Worm (Caenorhabditis elegans) whole organism, L1 larva: ENCODE measurements around the gene Y39A1A.2.
A peak's percentile ranks its signal among the peaks of the same experiment; 100 is the strongest.

Experiments
- C34B4.2 ChIP-seq: sonication (generic microtip); optimal IDR thresholded peaks from 2 replicates; lab custom pipeline; 2017; ENCODE audit warnings: mild to moderate bottlenecking, missing genetic modification characterization, missing compliant biosample characterization
- F16B12.6 ChIP-seq: fragments of 150-350 bp; optimal IDR thresholded peaks from 2 replicates; lab custom pipeline; 2014; ENCODE audit warnings: missing biosample characterization, missing genetic modification characterization
- Y116A8C.19 ChIP-seq: sonication (generic microtip); optimal IDR thresholded peaks from 2 replicates; lab custom pipeline; 2016; ENCODE audit warnings: missing compliant biosample characterization, missing genetic modification characterization, borderline replicate concordance
- aha-1 ChIP-seq: fragments of 150-350 bp; optimal IDR thresholded peaks from 2 replicates; lab custom pipeline; 2014; ENCODE audit warnings: missing biosample characterization, missing genetic modification characterization
- ama-1 ChIP-seq: fragments of 150-350 bp; optimal IDR thresholded peaks from 2 replicates; lab custom pipeline; 2014
- blmp-1 ChIP-seq: fragments of 150-350 bp; optimal IDR thresholded peaks from 2 replicates; lab custom pipeline; 2014; ENCODE audit warnings: missing biosample characterization, missing genetic modification characterization
- ceh-8 ChIP-seq: fragments of 200-800 bp; sonication (Bioruptor generic); optimal IDR thresholded peaks from 2 replicates; lab custom pipeline; 2018; ENCODE audit warnings: mild to moderate bottlenecking, missing genetic modification characterization, moderate library complexity, missing compliant biosample characterization
- ceh-88 ChIP-seq: fragments of 200-800 bp; sonication (Bioruptor generic); IDR thresholded peaks from 2 replicates; pipeline ENCODE4 v1.3.6; 2022; ENCODE audit warnings: missing genetic modification characterization, missing compliant biosample characterization
- efl-1 ChIP-seq, 4 experiments: fragments of 150-350 bp; optimal IDR thresholded peaks in 3 of 4; peaks in 1 of 4; 1 replicate in 1 of 4; 2 replicates in 3 of 4; lab custom pipeline; 2014; ENCODE audit warnings: missing biosample characterization in 2 of 4, missing genetic modification characterization in 2 of 4, missing genetic modification reagents in 2 of 4
- efl-3 ChIP-seq: fragments of 200-800 bp; sonication (Bioruptor generic); optimal IDR thresholded peaks from 2 replicates; lab custom pipeline; 2018; ENCODE audit warnings: mild to moderate bottlenecking, missing genetic modification characterization, missing compliant biosample characterization
- egl-27 ChIP-seq, 2 experiments: fragments of 150-350 bp in 1 of 2; sonication (generic microtip); optimal IDR thresholded peaks; 3 replicates each; lab custom pipeline; 2017 to 2018; ENCODE audit warnings: missing biosample characterization in 2 of 2, missing genetic modification characterization in 2 of 2, missing genetic modification reagents in 2 of 2
- elt-3 ChIP-seq, 6 experiments: fragments of 150-350 bp in 1 of 6; sonication (generic microtip); optimal IDR thresholded peaks; 2 replicates each; lab custom pipeline; 2017 to 2018; ENCODE audit warnings: missing biosample characterization in 6 of 6, missing genetic modification characterization in 6 of 6, inconsistent platforms in 1 of 6
- fkh-4 ChIP-seq: sonication (generic microtip); optimal IDR thresholded peaks from 2 replicates; lab custom pipeline; 2016; ENCODE audit warnings: missing compliant biosample characterization, missing genetic modification characterization, borderline replicate concordance
- fkh-8 ChIP-seq: sonication (generic microtip); optimal IDR thresholded peaks from 2 replicates; lab custom pipeline; 2016; ENCODE audit warnings: mild to moderate bottlenecking, missing genetic modification characterization, missing compliant biosample characterization
- fos-1 ChIP-seq: fragments of 150-350 bp; optimal IDR thresholded peaks from 2 replicates; lab custom pipeline; 2014; ENCODE audit warnings: missing biosample characterization, missing genetic modification characterization
- grh-1 ChIP-seq: fragments of 200-800 bp; sonication (Bioruptor generic); IDR thresholded peaks from 2 replicates; pipeline ENCODE4 v1.3.6; 2022; ENCODE audit warnings: missing genetic modification reagents, missing genetic modification characterization, missing compliant biosample characterization
- hpl-2 ChIP-seq: fragments of 150-350 bp; optimal IDR thresholded peaks from 2 replicates; lab custom pipeline; 2014; ENCODE audit warnings: missing biosample characterization, missing genetic modification reagents, missing genetic modification characterization
- jun-1 ChIP-seq: fragments of 150-350 bp; optimal IDR thresholded peaks from 2 replicates; lab custom pipeline; 2014; ENCODE audit warnings: missing biosample characterization, missing genetic modification reagents, missing genetic modification characterization
- lin-13 ChIP-seq: fragments of 150-350 bp; optimal IDR thresholded peaks from 2 replicates; lab custom pipeline; 2014; ENCODE audit warnings: missing biosample characterization, missing genetic modification reagents, missing genetic modification characterization
- lin-14 ChIP-seq: fragments of 200-800 bp; sonication (Bioruptor generic); optimal IDR thresholded peaks from 2 replicates; lab custom pipeline; 2018; ENCODE audit warnings: mild to moderate bottlenecking, missing genetic modification characterization, moderate library complexity, missing compliant biosample characterization
- lin-35 ChIP-seq, 2 experiments: fragments of 150-350 bp; optimal IDR thresholded peaks; 2 replicates each; lab custom pipeline; 2014; ENCODE audit warnings: missing biosample characterization in 2 of 2, missing genetic modification characterization in 2 of 2, missing genetic modification reagents in 2 of 2
- lir-3 ChIP-seq: sonication (generic microtip); optimal IDR thresholded peaks from 2 replicates; lab custom pipeline; 2016; ENCODE audit warnings: mild to moderate bottlenecking, missing genetic modification characterization, moderate library complexity, missing compliant biosample characterization; ENCODE audit not compliant: poor library complexity
- nhr-12 ChIP-seq: sonication (generic microtip); optimal IDR thresholded peaks from 2 replicates; lab custom pipeline; 2017; ENCODE audit warnings: missing biosample characterization, missing genetic modification characterization
- nhr-19 ChIP-seq: fragments of 200-800 bp; sonication (Bioruptor generic); conservative IDR thresholded peaks from 2 replicates; pipeline ENCODE4 v1.3.6; 2022; ENCODE audit warnings: missing genetic modification characterization, missing compliant biosample characterization
- nhr-20 ChIP-seq: sonication (generic microtip); optimal IDR thresholded peaks from 2 replicates; lab custom pipeline; 2016; ENCODE audit warnings: mild to moderate bottlenecking, missing genetic modification characterization, missing compliant biosample characterization
- nhr-237 ChIP-seq: fragments of 150-350 bp; optimal IDR thresholded peaks from 2 replicates; lab custom pipeline; 2014; ENCODE audit warnings: missing biosample characterization, missing genetic modification characterization
- nhr-28 ChIP-seq: fragments of 150-350 bp; optimal IDR thresholded peaks from 2 replicates; lab custom pipeline; 2014; ENCODE audit warnings: missing biosample characterization, missing genetic modification characterization
- nhr-71 ChIP-seq: sonication (generic microtip); optimal IDR thresholded peaks from 2 replicates; lab custom pipeline; 2016; ENCODE audit warnings: mild to moderate bottlenecking, missing genetic modification characterization, moderate library complexity, missing compliant biosample characterization
- nhr-77 ChIP-seq: fragments of 150-350 bp; optimal IDR thresholded peaks from 2 replicates; lab custom pipeline; 2014; ENCODE audit warnings: missing biosample characterization, missing genetic modification characterization
- nhr-84 ChIP-seq: sonication (generic microtip); optimal IDR thresholded peaks from 2 replicates; lab custom pipeline; 2017; ENCODE audit warnings: missing biosample characterization, missing genetic modification characterization
- nhr-85 ChIP-seq: sonication (generic microtip); peaks from one replicate; lab custom pipeline; 2016; ENCODE audit warnings: missing genetic modification characterization, inconsistent platforms, missing compliant biosample characterization
- rnt-1 ChIP-seq: sonication (generic microtip); optimal IDR thresholded peaks from 2 replicates; lab custom pipeline; 2016; ENCODE audit warnings: mild to moderate bottlenecking, missing genetic modification characterization, moderate library complexity, missing compliant biosample characterization
- snu-23 ChIP-seq: sonication (generic microtip); optimal IDR thresholded peaks from 2 replicates; lab custom pipeline; 2016; ENCODE audit warnings: missing genetic modification characterization, missing compliant biosample characterization
- swsn-7 ChIP-seq: sonication (generic microtip); optimal IDR thresholded peaks from 2 replicates; lab custom pipeline; 2016; ENCODE audit warnings: missing genetic modification characterization, missing compliant biosample characterization
- tbx-2 ChIP-seq: sonication (generic microtip); optimal IDR thresholded peaks from 2 replicates; lab custom pipeline; 2016; ENCODE audit warnings: missing genetic modification characterization, missing compliant biosample characterization
- unc-30 ChIP-seq: sonication (generic microtip); optimal IDR thresholded peaks from 2 replicates; lab custom pipeline; 2017; ENCODE audit warnings: missing biosample characterization, missing genetic modification characterization
- unc-86 ChIP-seq: sonication (generic microtip); optimal IDR thresholded peaks from 2 replicates; lab custom pipeline; 2016; ENCODE audit warnings: missing genetic modification characterization, missing compliant biosample characterization
- vab-15 ChIP-seq: sonication (generic microtip); optimal IDR thresholded peaks from 2 replicates; lab custom pipeline; 2017; ENCODE audit warnings: missing genotype, mild to moderate bottlenecking, missing genetic modification characterization, missing compliant biosample characterization
- ztf-11 ChIP-seq, 2 experiments: sonication (generic microtip); optimal IDR thresholded peaks; 2 replicates each; lab custom pipeline; 2016 to 2017; ENCODE audit warnings: missing genetic modification characterization in 2 of 2, missing biosample characterization in 1 of 2, missing compliant biosample characterization in 1 of 2
- ztf-4 ChIP-seq: fragments of 150-350 bp; optimal IDR thresholded peaks from 2 replicates; lab custom pipeline; 2014; ENCODE audit warnings: missing biosample characterization, missing genetic modification characterization

Gene Y39A1A.2

ce11 chrIII:10633403-10633674, 30.0 kb upstream of the Y39A1A.2 start, which contains the start of gene Y39A1A.9:
Gene Y39A1A.9, minus strand, starts transcription at chrIII:10633501.
- TF ChIP-seq nhr-77 (tag; lab: Kevin White, UChicago), result no peak
- TF ChIP-seq vab-15 (tag; lab: Kevin White, UChicago), result no peak
- TF ChIP-seq ceh-88 (GFP tag; lab: Robert Waterston, UW), result no peak
- TF ChIP-seq grh-1 (GFP tag; lab: Robert Waterston, UW), result no peak
- TF ChIP-seq fos-1, result no peak
- TF ChIP-seq jun-1 (tag; lab: Kevin White, UChicago), result no peak
- no peak for TF ChIP-seq Y116A8C.19 (tag; lab: Kevin White, UChicago)
- TF ChIP-seq nhr-12 (tag; lab: Kevin White, UChicago), result no peak
- no peak for TF ChIP-seq nhr-237 (tag; lab: Kevin White, UChicago)
- TF ChIP-seq F16B12.6, result no peak
- no peak for TF ChIP-seq efl-1 (optimal IDR thresholded peaks at IDR 0.05; lab: Kevin White, UChicago)
- TF ChIP-seq efl-1 (GFP tag; optimal IDR thresholded peaks at IDR 0.05 in 1 of 2; lab: Kevin White, UChicago), result no peak
- no peak for TF ChIP-seq swsn-7
- TF ChIP-seq hpl-2 (GFP tag; lab: Kevin White, UChicago), result no peak
- TF ChIP-seq nhr-20 (tag; lab: Kevin White, UChicago), result no peak

- TF ChIP-seq nhr-19 (GFP tag; lab: Robert Waterston, UW) (0 out of 2 replicates have a peak, but pooled peaks have one; percentile 7), efl-1 (optimal IDR thresholded peaks at IDR 0.05; lab: Kevin White, UChicago) (no peak), efl-1 (GFP tag; optimal IDR thresholded peaks at IDR 0.05 in 1 of 2; lab: Kevin White, UChicago) (peak in 1 of 2 experiments; percentile 57), ceh-8 (GFP tag; lab: Kevin White, UChicago) (peak; percentile 89), nhr-71 (tag; lab: Kevin White, UChicago) (peak; percentile 52), egl-27 (tag; optimal IDR thresholded peaks at IDR 0.05; lab: Kevin White, UChicago) (no peak), lin-13 (GFP tag; lab: Kevin White, UChicago) (no peak), snu-23 (GFP tag; lab: Kevin White, UChicago) (peak; percentile 24), fkh-8 (tag; lab: Kevin White, UChicago) (peak; percentile 38), unc-30 (tag; lab: Kevin White, UChicago) (no peak), rnt-1 (peak; percentile 10), blmp-1 (peak; percentile 37), lin-14 (peak; percentile 72), ztf-4 (peak; percentile 24), C34B4.2 (tag; lab: Kevin White, UChicago) (no peak), nhr-20 (tag; lab: Kevin White, UChicago) (peak; percentile 9), nhr-85 (peak; percentile 86), lin-35 (GFP tag; optimal IDR thresholded peaks at IDR 0.05; lab: Kevin White, UChicago) (no peak), jun-1 (tag; lab: Kevin White, UChicago) (peak; percentile 26), elt-3 (tag; optimal IDR thresholded peaks at IDR 0.05; lab: Kevin White, UChicago) (peak in 1 of 6 experiments; percentile 0), ama-1 (lab: Kevin White, UChicago) (no peak), efl-3 (no peak)
These were observed 29.4 kb upstream of the Y39A1A.2 start, which contains the start of gene Y39A1A.10 for ce11 chrIII:10632590-10633402. Gene Y39A1A.10, plus strand, starts transcription at chrIII:10632728.

- no peak for TF ChIP-seq nhr-84
- TF ChIP-seq nhr-28 (tag; lab: Kevin White, UChicago), result no peak
- peak in 1 of 2 experiments; percentile 90 for TF ChIP-seq ztf-11 (tag; optimal IDR thresholded peaks at IDR 0.05; lab: Kevin White, UChicago)
- no peak for TF ChIP-seq lir-3 (tag; lab: Kevin White, UChicago)
- no peak for TF ChIP-seq fkh-4 (tag; lab: Kevin White, UChicago)
- TF ChIP-seq blmp-1, result no peak
- TF ChIP-seq lin-14, result no peak
- peak; percentile 66 for TF ChIP-seq tbx-2
- TF ChIP-seq aha-1 (tag; lab: Kevin White, UChicago), result no peak
- TF ChIP-seq unc-86 (tag; lab: Kevin White, UChicago), result peak; percentile 25
These were observed 28.6 kb upstream of the Y39A1A.2 start for ce11 chrIII:10631870-10632509.
